Worm (Caenorhabditis elegans): ENCODE measurements around the gene eif-1.

Gene eif-1

DNA sequence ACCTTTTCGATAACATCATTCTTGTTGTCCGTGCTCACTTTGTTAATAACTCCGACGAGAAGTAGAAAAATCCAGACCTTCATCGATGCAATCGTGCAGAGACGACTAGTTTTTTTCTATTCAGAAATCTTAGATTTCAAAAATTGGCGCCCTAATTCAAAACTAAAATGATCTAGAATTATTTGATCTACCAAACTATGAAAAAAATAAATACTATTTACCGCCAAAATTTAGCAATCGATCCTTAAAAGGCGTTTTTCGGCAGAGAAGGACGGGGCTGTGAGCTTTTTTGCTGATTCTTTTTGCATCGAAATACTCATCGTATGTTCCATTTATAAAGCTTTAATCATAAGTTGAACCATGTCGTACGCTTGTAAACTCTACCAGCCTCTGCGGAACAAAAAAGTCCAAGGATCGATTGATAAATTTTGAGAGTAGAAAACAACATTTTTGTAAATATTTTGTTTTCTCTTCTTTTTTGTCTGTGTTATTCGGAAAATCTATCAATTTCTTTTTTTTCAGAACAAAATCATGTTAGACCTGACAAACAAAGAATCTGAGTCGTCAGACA is 43.9 kb downstream of the eif-1 start, which contains the start of the genes try-1 and zyg-12:
Gene try-1, minus strand, starts transcription at position 148 of the 571 bp plus-strand sequence.
Gene zyg-12, plus strand, starts transcription at position 521 of the 571 bp plus-strand sequence.
- TF ChIP-seq fkh-8 (tag; optimal IDR thresholded peaks at IDR 0.05) (no peak), skn-1 (tag; optimal IDR thresholded peaks at IDR 0.05) (no peak), sptf-1 (tag; optimal IDR thresholded peaks at IDR 0.05) (no peak), aha-1 (tag; optimal IDR thresholded peaks at IDR 0.05) (no peak), sup-37 (GFP tag; optimal IDR thresholded peaks at IDR 0.05) (no peak), rnt-1 (tag; optimal IDR thresholded peaks at IDR 0.05) (no peak), hpl-2 (GFP tag; optimal IDR thresholded peaks at IDR 0.05) (no peak), lsy-2 (tag; optimal IDR thresholded peaks at IDR 0.05) (no peak), ztf-4 (tag; optimal IDR thresholded peaks at IDR 0.05) (no peak), nhr-76 (tag; optimal IDR thresholded peaks at IDR 0.05) (no peak), fkh-4 (tag; optimal IDR thresholded peaks at IDR 0.05; ENCODE audit: borderline replicate concordance) (no peak), ceh-8 (GFP tag; optimal IDR thresholded peaks at IDR 0.05) (no peak), pqm-1 (tag; optimal IDR thresholded peaks at IDR 0.05) (no peak)

DNA sequence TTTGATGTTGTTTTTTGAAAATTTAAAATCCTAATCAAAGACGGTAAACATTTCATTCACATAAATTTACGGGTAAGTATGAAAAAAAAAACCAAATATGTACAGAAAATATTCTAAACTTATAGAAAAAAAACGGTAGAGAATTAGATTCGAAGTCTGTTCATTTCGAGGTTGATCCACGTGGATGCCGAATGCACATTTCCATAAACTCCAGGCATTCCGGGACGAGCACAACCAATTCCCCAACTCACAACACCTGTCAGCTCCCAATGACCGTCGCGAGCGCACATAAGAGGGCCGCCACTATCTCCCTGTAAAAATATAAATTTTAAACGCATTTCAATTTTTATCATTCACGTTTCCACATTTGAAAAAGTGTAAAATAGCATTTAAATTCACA is 45.3 kb downstream of the eif-1 start:
- TF ChIP-seq tlp-1 (tag; optimal IDR thresholded peaks at IDR 0.05) (no peak), elt-2 (tag; optimal IDR thresholded peaks at IDR 0.05) (peak; percentile 7), nhr-85 (tag) (peak; percentile 59), C04F5.9 (tag; optimal IDR thresholded peaks at IDR 0.05) (no peak)

DNA sequence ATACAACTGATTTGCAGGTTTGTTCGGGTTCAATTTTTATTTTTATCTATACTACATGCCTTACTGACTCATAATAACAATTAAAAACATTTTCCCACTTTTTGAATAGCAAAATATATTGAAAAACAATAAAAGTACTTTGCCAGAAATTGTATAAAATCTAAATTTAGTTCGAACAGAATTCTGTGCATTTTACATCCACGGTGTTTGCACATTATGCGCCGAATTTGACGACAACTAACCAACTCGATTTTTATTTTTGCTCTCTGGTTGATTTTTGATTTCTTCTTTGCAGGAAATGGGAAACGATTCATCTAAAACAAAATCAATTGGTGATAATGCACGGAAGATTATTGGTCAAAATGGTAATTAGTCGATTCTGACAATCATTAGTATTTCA is 46.6 kb downstream of the eif-1 start:
- TF ChIP-seq ces-1 (GFP tag; optimal IDR thresholded peaks at IDR 0.05): no peak
- peak; percentile 6 for TF ChIP-seq nhr-71 (tag; optimal IDR thresholded peaks at IDR 0.05)
- peak; percentile 40 for TF ChIP-seq snu-23 (GFP tag; optimal IDR thresholded peaks at IDR 0.05)
- TF ChIP-seq dpl-1 (GFP tag; optimal IDR thresholded peaks at IDR 0.05): peak in 2 of 3 experiments; percentile 39 to 40
- no peak for TF ChIP-seq unc-130 (tag; optimal IDR thresholded peaks at IDR 0.05)
- TF ChIP-seq nhr-20 (tag; optimal IDR thresholded peaks at IDR 0.05): no peak
- TF ChIP-seq efl-1 (optimal IDR thresholded peaks at IDR 0.05): peak; percentile 31 to 43
- peak; percentile 49 to 88 for TF ChIP-seq efl-1 (GFP tag; optimal IDR thresholded peaks at IDR 0.05 in 1 of 2)
- no peak for TF ChIP-seq lin-39 (tag; optimal IDR thresholded peaks at IDR 0.05)
- TF ChIP-seq lsy-2 (tag; optimal IDR thresholded peaks at IDR 0.05): peak in 1 of 2 experiments; percentile 41
- peak; percentile 23 to 37 for TF ChIP-seq lin-35 (GFP tag; optimal IDR thresholded peaks at IDR 0.05)
- no peak for TF ChIP-seq nhr-77 (tag; optimal IDR thresholded peaks at IDR 0.05)
- peak; percentile 12 for TF ChIP-seq rnt-1 (tag; optimal IDR thresholded peaks at IDR 0.05)
- TF ChIP-seq F16B12.6 (tag; optimal IDR thresholded peaks at IDR 0.05): peak; percentile 84
- TF ChIP-seq nhr-12 (tag; optimal IDR thresholded peaks at IDR 0.05): no peak
- TF ChIP-seq nhr-85 (tag): no peak
- TF ChIP-seq skn-1 (tag; optimal IDR thresholded peaks at IDR 0.05): peak; percentile 16
- TF ChIP-seq ama-1 (optimal IDR thresholded peaks at IDR 0.05): no peak
- peak; percentile 38 for TF ChIP-seq mep-1 (tag; optimal IDR thresholded peaks at IDR 0.05)
- TF ChIP-seq tbx-2 (tag; optimal IDR thresholded peaks at IDR 0.05): no peak
- TF ChIP-seq nhr-11 (tag; optimal IDR thresholded peaks at IDR 0.05): no peak

DNA sequence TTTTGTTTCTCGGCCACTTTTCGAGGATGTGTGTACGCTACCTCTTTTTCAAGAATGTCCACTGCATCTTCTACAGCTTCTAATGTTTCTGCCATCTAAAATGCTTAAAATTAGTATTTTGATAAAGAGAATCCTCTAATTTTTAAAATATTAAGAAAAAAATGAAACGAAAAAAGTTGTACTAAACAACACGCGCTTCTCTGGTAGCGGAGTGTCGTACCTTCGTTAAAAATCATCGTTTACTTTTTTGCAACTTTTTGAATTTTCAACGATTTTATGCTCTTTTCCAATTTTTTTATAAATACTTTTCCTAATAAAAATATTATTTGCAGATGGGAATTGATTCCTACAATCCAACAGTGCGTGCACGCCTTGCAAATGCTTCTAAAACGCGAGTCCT is 47.7 kb downstream of the eif-1 start, which contains the start of the genes gldi-11 and ZK546.2:
Gene gldi-11, minus strand, starts transcription at position 95 of the 400 bp plus-strand sequence.
Gene ZK546.2, plus strand, starts transcription at position 333 of the 400 bp plus-strand sequence.
- TF ChIP-seq fkh-8 (tag; optimal IDR thresholded peaks at IDR 0.05) (no peak), F16B12.6 (tag; optimal IDR thresholded peaks at IDR 0.05) (peak; percentile 11), elt-2 (tag; optimal IDR thresholded peaks at IDR 0.05) (peak; percentile 1), nhr-28 (tag; optimal IDR thresholded peaks at IDR 0.05) (no peak), lin-35 (GFP tag; optimal IDR thresholded peaks at IDR 0.05) (peak in 1 of 2 experiments; percentile 31), mef-2 (tag; optimal IDR thresholded peaks at IDR 0.05) (no peak), nhr-90 (tag; optimal IDR thresholded peaks at IDR 0.05; ENCODE audit: poor library complexity) (peak; percentile 1), dpl-1 (GFP tag; optimal IDR thresholded peaks at IDR 0.05) (peak in 1 of 3 experiments; percentile 14), irx-1 (tag; optimal IDR thresholded peaks at IDR 0.05) (no peak), Y116A8C.19 (tag; optimal IDR thresholded peaks at IDR 0.05; ENCODE audit: borderline replicate concordance) (no peak), lsy-2 (tag; optimal IDR thresholded peaks at IDR 0.05) (peak in 1 of 2 experiments; percentile 46), skn-1 (tag; optimal IDR thresholded peaks at IDR 0.05) (peak; percentile 5), tbx-2 (tag; optimal IDR thresholded peaks at IDR 0.05) (no peak), mab-9 (GFP tag; IDR thresholded peaks at IDR 0.05) (no peak), efl-1 (optimal IDR thresholded peaks at IDR 0.05) (no peak), efl-1 (GFP tag; optimal IDR thresholded peaks at IDR 0.05 in 1 of 2) (peak in 1 of 2 experiments; percentile 89), hpl-2 (GFP tag; optimal IDR thresholded peaks at IDR 0.05) (no peak)
